Fruit fly (Drosophila melanogaster) whole organism, embryonic: ENCODE results near the gene RpS12.

Experiments used
- ATbp ChIP-seq: fragments of 200-800 bp; sonication (Bioruptor generic); optimal IDR thresholded peaks from 2 replicates; lab custom pipeline; 2017; ENCODE audit warnings: missing biosample characterization, mild to moderate bottlenecking, missing genetic modification characterization, missing genetic modification reagents
- Antp ChIP-seq: fragments of 200-800 bp; sonication (Bioruptor generic); optimal IDR thresholded peaks from 3 replicates; lab custom pipeline; 2016; ENCODE audit warnings: missing biosample characterization, missing genetic modification characterization
- Atf6 ChIP-seq: fragments of 200-800 bp; sonication (Bioruptor generic); IDR thresholded peaks from 2 replicates; pipeline ENCODE4 v1.3.6; 2022; ENCODE audit warnings: missing biosample characterization, missing genetic modification characterization
- BtbVII ChIP-seq: fragments of 200-800 bp; sonication (Bioruptor generic); optimal IDR thresholded peaks from 3 replicates; lab custom pipeline; 2017; ENCODE audit warnings: missing biosample characterization, mild to moderate bottlenecking, missing genetic modification characterization
- CG14441 ChIP-seq: fragments of 200-800 bp; sonication (Bioruptor generic); IDR thresholded peaks from 2 replicates; pipeline ENCODE4 v1.3.6; 2022; ENCODE audit warnings: missing biosample characterization, missing genetic modification characterization
- CG15011 ChIP-seq: fragments of 200-800 bp; sonication (Bioruptor generic); optimal IDR thresholded peaks from 3 replicates; lab custom pipeline; 2018; ENCODE audit warnings: missing biosample characterization, mild to moderate bottlenecking, missing genetic modification characterization
- CG2875 ChIP-seq: fragments of 200-800 bp; sonication (Bioruptor generic); optimal IDR thresholded peaks from 2 replicates; lab custom pipeline; 2017; ENCODE audit warnings: missing biosample characterization, mild to moderate bottlenecking, missing genetic modification characterization, missing genetic modification reagents
- CG30020 ChIP-seq: fragments of 200-800 bp; optimal IDR thresholded peaks from 2 replicates; lab custom pipeline; 2019; ENCODE audit warnings: missing biosample characterization, mild to moderate bottlenecking, missing genetic modification characterization, moderate library complexity
- CG30403 ChIP-seq: fragments of 200-800 bp; sonication (Bioruptor generic); optimal IDR thresholded peaks from 3 replicates; lab custom pipeline; 2016; ENCODE audit warnings: missing biosample characterization, missing genetic modification characterization
- CG3847 ChIP-seq: fragments of 200-800 bp; sonication (Bioruptor generic); IDR thresholded peaks from 2 replicates; pipeline ENCODE4 v1.3.6; 2022; ENCODE audit warnings: missing biosample characterization, missing genetic modification characterization
- CG42726 ChIP-seq: fragments of 200-800 bp; sonication (Bioruptor generic); IDR thresholded peaks from 2 replicates; pipeline ENCODE4 v1.3.6; 2022; ENCODE audit warnings: missing biosample characterization, missing genetic modification characterization; ENCODE audit not compliant: partially characterized antibody
- CG4424 ChIP-seq: fragments of 200-800 bp; sonication (Bioruptor generic); optimal IDR thresholded peaks from 3 replicates; lab custom pipeline; 2016; ENCODE audit warnings: missing biosample characterization, missing genetic modification characterization
- CG4617 ChIP-seq: fragments of 200-800 bp; sonication (Bioruptor generic); optimal IDR thresholded peaks from 3 replicates; lab custom pipeline; 2016; ENCODE audit warnings: missing biosample characterization, missing genetic modification characterization, borderline replicate concordance
- CG4707 ChIP-seq: fragments of 200-800 bp; sonication (Bioruptor generic); optimal IDR thresholded peaks from 2 replicates; lab custom pipeline; 2018; ENCODE audit warnings: missing biosample characterization, mild to moderate bottlenecking, missing genetic modification characterization, moderate library complexity
- CG6654 ChIP-seq: fragments of 200-800 bp; sonication (Bioruptor generic); optimal IDR thresholded peaks from 2 replicates; lab custom pipeline; 2017; ENCODE audit warnings: missing biosample characterization, mild to moderate bottlenecking, missing genetic modification characterization
- CG6813 ChIP-seq: fragments of 200-800 bp; sonication (Bioruptor generic); optimal IDR thresholded peaks from 2 replicates; lab custom pipeline; 2017; ENCODE audit warnings: missing biosample characterization, missing genetic modification characterization, mild to moderate bottlenecking, moderate library complexity, missing genetic modification reagents
- CG7839 ChIP-seq: fragments of 200-800 bp; sonication (Bioruptor generic); optimal IDR thresholded peaks from 3 replicates; lab custom pipeline; 2018; ENCODE audit warnings: missing biosample characterization, mild to moderate bottlenecking, missing genetic modification characterization, moderate library complexity
- CG7963 ChIP-seq: fragments of 200-800 bp; sonication (Bioruptor generic); IDR thresholded peaks from 3 replicates; pipeline ENCODE4 v1.3.6; 2022; ENCODE audit warnings: missing biosample characterization, missing genetic modification characterization; ENCODE audit not compliant: partially characterized antibody
- CG9609 ChIP-seq: fragments of 200-800 bp; sonication (Bioruptor generic); optimal IDR thresholded peaks from 3 replicates; lab custom pipeline; 2016; ENCODE audit warnings: missing biosample characterization, missing genetic modification characterization
- CG9817 ChIP-seq: fragments of 200-800 bp; sonication (Bioruptor generic); optimal IDR thresholded peaks from 2 replicates; lab custom pipeline; 2018; ENCODE audit warnings: missing biosample characterization, mild to moderate bottlenecking, missing genetic modification characterization, moderate library complexity
- D19A ChIP-seq: fragments of 200-800 bp; optimal IDR thresholded peaks from 3 replicates; lab custom pipeline; 2019; ENCODE audit warnings: missing biosample characterization, mild to moderate bottlenecking, missing genetic modification characterization, moderate library complexity
- Deaf1 ChIP-seq: fragments of 200-800 bp; optimal IDR thresholded peaks from 3 replicates; lab custom pipeline; 2019; ENCODE audit warnings: missing biosample characterization, mild to moderate bottlenecking, missing genetic modification characterization, moderate library complexity
- Drgx ChIP-seq: fragments of 200-800 bp; sonication (Bioruptor generic); IDR thresholded peaks from 2 replicates; pipeline ENCODE4 v1.3.6; 2022; ENCODE audit warnings: missing biosample characterization, missing genetic modification characterization
- E2f1 ChIP-seq: fragments of 200-800 bp; sonication (Bioruptor generic); IDR thresholded peaks from 2 replicates; pipeline ENCODE4 v1.3.6; 2022; ENCODE audit warnings: missing biosample characterization, missing genetic modification characterization
- HHEX ChIP-seq: fragments of 200-800 bp; sonication (Bioruptor generic); optimal IDR thresholded peaks from 3 replicates; lab custom pipeline; 2017; ENCODE audit warnings: missing biosample characterization, mild to moderate bottlenecking, missing genetic modification characterization, missing genetic modification reagents
- Kr ChIP-seq: fragments of 200-800 bp; sonication (Bioruptor generic); optimal IDR thresholded peaks from 2 replicates; lab custom pipeline; 2017; ENCODE audit warnings: missing biosample characterization, mild to moderate bottlenecking, missing genetic modification characterization
- Oaz ChIP-seq: fragments of 200-800 bp; sonication (Bioruptor generic); IDR thresholded peaks from 2 replicates; pipeline ENCODE4 v1.3.6; 2022; ENCODE audit warnings: missing biosample characterization, missing genetic modification characterization
- Opbp ChIP-seq: fragments of 200-800 bp; sonication (Bioruptor generic); IDR thresholded peaks from 3 replicates; pipeline ENCODE4 v1.3.6; 2022; ENCODE audit warnings: missing biosample characterization, missing genetic modification characterization; ENCODE audit not compliant: partially characterized antibody
- Scr ChIP-seq: fragments of 200-800 bp; sonication (Bioruptor generic); IDR thresholded peaks from 2 replicates; pipeline ENCODE4 v1.3.6; 2022; ENCODE audit warnings: missing biosample characterization, missing genetic modification characterization; ENCODE audit not compliant: partially characterized antibody
- Spps ChIP-seq: fragments of 200-800 bp; sonication (Bioruptor generic); optimal IDR thresholded peaks from 2 replicates; lab custom pipeline; 2018; ENCODE audit warnings: missing biosample characterization, mild to moderate bottlenecking, missing genetic modification characterization
- Usf ChIP-seq: fragments of 200-800 bp; sonication (Bioruptor generic); optimal IDR thresholded peaks from 2 replicates; lab custom pipeline; 2017; ENCODE audit warnings: missing genotype, missing biosample characterization, missing genetic modification characterization
- ash1 ChIP-seq: fragments of 200-800 bp; sonication (Bioruptor generic); optimal IDR thresholded peaks from 2 replicates; lab custom pipeline; 2018; ENCODE audit warnings: missing biosample characterization, mild to moderate bottlenecking, missing genetic modification characterization
- corto ChIP-seq: fragments of 200-800 bp; sonication (Bioruptor generic); optimal IDR thresholded peaks from 2 replicates; lab custom pipeline; 2016; ENCODE audit warnings: missing biosample characterization, mild to moderate bottlenecking, missing genetic modification characterization, moderate library complexity
- croc ChIP-seq: fragments of 200-800 bp; sonication (Bioruptor generic); conservative IDR thresholded peaks from 3 replicates; pipeline ENCODE4 v1.3.6; 2022; ENCODE audit warnings: missing biosample characterization, missing genetic modification characterization
- dmrt99B ChIP-seq: fragments of 200-800 bp; sonication (Bioruptor generic); optimal IDR thresholded peaks from 2 replicates; lab custom pipeline; 2018; ENCODE audit warnings: missing biosample characterization, mild to moderate bottlenecking, missing genetic modification characterization, moderate library complexity
- fd3F ChIP-seq: fragments of 200-800 bp; sonication (Bioruptor generic); optimal IDR thresholded peaks from 2 replicates; lab custom pipeline; 2018; ENCODE audit warnings: missing biosample characterization, mild to moderate bottlenecking, missing genetic modification characterization, moderate library complexity
- hb ChIP-seq: fragments of 200-800 bp; sonication (Bioruptor generic); IDR thresholded peaks from 3 replicates; pipeline ENCODE4 v1.3.6; 2022; ENCODE audit warnings: missing biosample characterization, missing genetic modification characterization; ENCODE audit not compliant: partially characterized antibody
- ind ChIP-seq: fragments of 200-800 bp; sonication (Bioruptor generic); optimal IDR thresholded peaks from 3 replicates; lab custom pipeline; 2016; ENCODE audit warnings: missing biosample characterization, missing genetic modification characterization
- luna ChIP-seq: fragments of 200-800 bp; sonication (Bioruptor generic); optimal IDR thresholded peaks from 2 replicates; lab custom pipeline; 2016; ENCODE audit warnings: missing biosample characterization, missing genetic modification characterization
- mld ChIP-seq: fragments of 200-800 bp; sonication (Bioruptor generic); IDR thresholded peaks from 3 replicates; pipeline ENCODE4 v1.3.6; 2022; ENCODE audit warnings: missing biosample characterization, missing genetic modification characterization; ENCODE audit not compliant: partially characterized antibody
- odd ChIP-seq: fragments of 200-800 bp; sonication (Bioruptor generic); optimal IDR thresholded peaks from 2 replicates; lab custom pipeline; 2017; ENCODE audit warnings: missing biosample characterization, mild to moderate bottlenecking, missing genetic modification characterization
- org-1 ChIP-seq: fragments of 200-800 bp; sonication (Bioruptor generic); optimal IDR thresholded peaks from 2 replicates; lab custom pipeline; 2017; ENCODE audit warnings: missing biosample characterization, missing genetic modification characterization
- pb ChIP-seq: fragments of 200-800 bp; sonication (Bioruptor generic); optimal IDR thresholded peaks from 3 replicates; lab custom pipeline; 2016; ENCODE audit warnings: missing biosample characterization, missing genetic modification characterization
- pita ChIP-seq: fragments of 200-800 bp; sonication (Bioruptor generic); optimal IDR thresholded peaks from 2 replicates; lab custom pipeline; 2017; ENCODE audit warnings: missing biosample characterization, mild to moderate bottlenecking, missing genetic modification characterization
- sc ChIP-seq, 3 experiments: fragments of >200 bp in 2 of 3; fragments of 200-800 bp in 1 of 3; sonication (Bioruptor generic) in 1 of 3; optimal IDR thresholded peaks; 2 replicates in 2 of 3; 3 replicates in 1 of 3; lab custom pipeline; 2017; ENCODE audit warnings: mild to moderate bottlenecking in 1 of 3, missing biosample characterization in 1 of 3, missing genetic modification characterization in 1 of 3, missing genetic modification reagents in 1 of 3
- sens-2 ChIP-seq: fragments of 200-800 bp; sonication (Bioruptor generic); IDR thresholded peaks from 2 replicates; pipeline ENCODE4 v1.3.6; 2022; ENCODE audit warnings: missing biosample characterization, missing genetic modification characterization
- slou ChIP-seq: fragments of 200-800 bp; sonication (Bioruptor generic); optimal IDR thresholded peaks from 3 replicates; lab custom pipeline; 2016; ENCODE audit warnings: missing biosample characterization, missing genetic modification characterization
- unpg ChIP-seq: fragments of 200-800 bp; sonication (Bioruptor generic); optimal IDR thresholded peaks from 3 replicates; lab custom pipeline; 2018; ENCODE audit warnings: missing biosample characterization, mild to moderate bottlenecking, missing genetic modification characterization, moderate library complexity

The RpS12 gene

dm6 chr3L:13015823-13016465 lies 7.2 kb upstream of the RpS12 start, which contains the start of gene CG11267 (continued):
- TF ChIP-seq pita (no peak), Atf6 (GFP tag; lab: Robert Waterston, UW) (peak; percentile 93), Opbp (GFP tag; lab: Robert Waterston, UW) (0 out of 3 replicates have a peak, but pooled peaks have one; percentile 35), CG30020 (tag; lab: Kevin White, UChicago) (peak; percentile 71), CG7963 (no peak), slou (GFP tag; lab: Kevin White, UChicago) (peak; percentile 76), corto (GFP tag; lab: Kevin White, UChicago) (peak; percentile 35), CG6654 (GFP tag; lab: Kevin White, UChicago) (peak; percentile 73), CG4617 (GFP tag; lab: Kevin White, UChicago) (peak; percentile 31), CG42726 (GFP tag; lab: Robert Waterston, UW) (no peak), croc (GFP tag; lab: Robert Waterston, UW) (peak; percentile 56), Drgx (GFP tag; lab: Robert Waterston, UW) (peak; percentile 90), BtbVII (peak; percentile 87), CG30403 (peak; percentile 88), CG9817 (tag; lab: Kevin White, UChicago) (peak; percentile 82), CG14441 (GFP tag; lab: Robert Waterston, UW) (peak; percentile 94), D19A (tag; lab: Kevin White, UChicago) (peak; percentile 78), CG4424 (GFP tag; lab: Kevin White, UChicago) (peak; percentile 85), ATbp (peak; percentile 74), ind (peak; percentile 89), CG6813 (GFP tag; lab: Kevin White, UChicago) (peak; percentile 84), org-1 (GFP tag; lab: Kevin White, UChicago) (peak; percentile 53), sc (optimal IDR thresholded peaks at IDR 0.05; lab: Kevin White, UChicago) (no peak), sc (GFP tag; optimal IDR thresholded peaks at IDR 0.05; lab: Kevin White, UChicago) (peak; percentile 26), luna (GFP tag; lab: Kevin White, UChicago) (peak; percentile 62), dmrt99B (tag; lab: Kevin White, UChicago) (peak; percentile 88), hb (GFP tag; lab: Robert Waterston, UW) (no peak), fd3F (GFP tag; lab: Kevin White, UChicago) (peak; percentile 56), ash1 (GFP tag; lab: Kevin White, UChicago) (peak; percentile 48), CG4707 (GFP tag; lab: Kevin White, UChicago) (no peak), pb (peak; percentile 58), HHEX (GFP tag; lab: Kevin White, UChicago) (peak; percentile 87), CG2875 (GFP tag; lab: Kevin White, UChicago) (peak; percentile 48), Scr (no peak), sens-2 (GFP tag; lab: Robert Waterston, UW) (peak; percentile 91), E2f1 (GFP tag; lab: Robert Waterston, UW) (peak; percentile 89), odd (GFP tag; lab: Kevin White, UChicago) (peak; percentile 77), Usf (peak; percentile 48), mld (GFP tag; lab: Robert Waterston, UW) (no peak), unpg (GFP tag; lab: Kevin White, UChicago) (peak; percentile 84), Deaf1 (tag; lab: Kevin White, UChicago) (peak; percentile 55), CG9609 (GFP tag; lab: Kevin White, UChicago) (peak; percentile 77), Kr (no peak), CG3847 (peak; percentile 78), CG15011 (GFP tag; lab: Kevin White, UChicago) (peak; percentile 72), Spps (tag; lab: Kevin White, UChicago) (peak; percentile 63), CG7839 (tag; lab: Kevin White, UChicago) (peak; percentile 93), Oaz (GFP tag; lab: Robert Waterston, UW) (peak; percentile 95), Antp (GFP tag; lab: Kevin White, UChicago) (peak; percentile 69)
